Fruit fly (Drosophila melanogaster): ENCODE results near the gene Pdp.
A peak's percentile ranks its signal among the peaks of the same experiment; 100 is the strongest.

Pdp gene

DNA sequence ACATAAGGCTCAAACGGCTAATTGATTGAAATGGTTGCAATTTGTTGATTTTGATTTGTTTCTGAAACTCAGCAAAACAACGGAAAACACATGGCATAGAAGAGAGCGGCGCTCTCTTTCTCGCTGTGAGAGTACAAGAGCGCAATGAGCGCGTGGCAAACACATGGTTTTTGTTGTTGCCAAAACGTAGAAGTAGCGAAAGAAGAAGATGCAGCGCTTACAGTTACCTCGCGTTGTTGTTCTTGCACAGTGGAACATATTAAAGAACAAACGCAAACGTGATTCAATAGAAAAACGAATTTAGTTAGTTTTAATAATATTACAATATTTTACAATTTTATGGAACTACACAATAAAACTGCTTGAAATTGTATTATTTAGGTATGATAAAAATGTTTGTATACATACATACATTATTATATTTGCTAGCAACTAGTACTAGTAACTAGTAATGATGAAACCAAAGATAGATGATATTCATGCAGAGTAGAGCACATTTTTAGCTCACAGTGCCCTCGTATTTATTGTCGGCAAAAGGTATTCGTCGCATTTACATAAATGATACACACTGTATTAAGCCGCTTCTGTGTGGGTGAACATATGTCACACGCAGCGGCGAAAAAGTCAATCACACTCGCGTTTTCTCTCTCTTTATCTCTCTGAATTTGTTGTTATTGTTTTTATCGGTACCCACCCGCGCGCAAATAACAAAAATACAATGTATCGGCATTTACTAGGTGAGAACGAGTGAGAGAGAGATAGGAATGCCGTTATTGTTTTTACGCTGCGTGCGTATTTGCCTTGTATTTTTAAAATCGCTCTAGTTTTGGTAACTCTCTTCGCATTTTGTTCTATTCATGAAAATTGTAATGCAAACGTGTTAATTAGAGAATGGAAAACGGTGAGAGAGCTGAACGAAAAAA lies 29.0 kb downstream of the Pdp start (continued):
- TF ChIP-seq Ets21C (GFP tag; optimal IDR thresholded peaks at IDR 0.05) (peak; percentile 87), CG11294 (GFP tag; IDR thresholded peaks at IDR 0.05) (peak; percentile 83), CG8632 (GFP tag; optimal IDR thresholded peaks at IDR 0.05) (peak; percentile 92), fd85E (GFP tag; optimal IDR thresholded peaks at IDR 0.05) (peak; percentile 41), topi (GFP tag; optimal IDR thresholded peaks at IDR 0.05) (peak; percentile 95), CG34406 (GFP tag; optimal IDR thresholded peaks at IDR 0.05) (peak; percentile 93), CG7368 (GFP tag; optimal IDR thresholded peaks at IDR 0.05) (peak; percentile 90), CG10631 (GFP tag; optimal IDR thresholded peaks at IDR 0.05) (peak; percentile 94), CG11762 (GFP tag; optimal IDR thresholded peaks at IDR 0.05; ENCODE audit: insufficient read depth) (peak; percentile 95), Eip93F (GFP tag; optimal IDR thresholded peaks at IDR 0.05) (peak; percentile 90), dac (GFP tag; optimal IDR thresholded peaks at IDR 0.05) (peak; percentile 89), Sox102F (GFP tag; optimal IDR thresholded peaks at IDR 0.05) (peak; percentile 92), Eip75B (GFP tag; optimal IDR thresholded peaks at IDR 0.05) (peak; percentile 93), spab (GFP tag; optimal IDR thresholded peaks at IDR 0.05) (peak; percentile 90), CG16779 (tag; optimal IDR thresholded peaks at IDR 0.05) (peak; percentile 88), CG3032 (tag; optimal IDR thresholded peaks at IDR 0.05) (peak; percentile 90), CG3919 (GFP tag; optimal IDR thresholded peaks at IDR 0.05) (peak; percentile 94), CG9139 (GFP tag; optimal IDR thresholded peaks at IDR 0.05) (peak; percentile 80), dsx (GFP tag; optimal IDR thresholded peaks at IDR 0.05; ENCODE audit: poor library complexity, severe bottlenecking) (peak; percentile 99), cyc (GFP tag; optimal IDR thresholded peaks at IDR 0.05) (peak; percentile 91), CG8119 (GFP tag; IDR thresholded peaks at IDR 0.05) (peak; percentile 90), CG1621 (tag; optimal IDR thresholded peaks at IDR 0.05) (peak; percentile 80), ss (GFP tag; optimal IDR thresholded peaks at IDR 0.05) (peak; percentile 83 to 95), Gug (GFP tag; IDR thresholded peaks at IDR 0.05) (peak; percentile 88), Smox (GFP tag; optimal IDR thresholded peaks at IDR 0.05) (peak; percentile 94), Hr38 (GFP tag; optimal IDR thresholded peaks at IDR 0.05) (no peak), Eip78C (GFP tag) (peak; percentile 99), CG6163 (GFP tag; IDR thresholded peaks at IDR 0.05) (peak; percentile 80), CG4318 (GFP tag; optimal IDR thresholded peaks at IDR 0.05) (peak; percentile 94), achi (GFP tag; optimal IDR thresholded peaks at IDR 0.05) (peak; percentile 92), Blimp-1 (GFP tag; optimal IDR thresholded peaks at IDR 0.05) (peak; percentile 84), Met (GFP tag; optimal IDR thresholded peaks at IDR 0.05) (peak; percentile 95), CG11902 (GFP tag; optimal IDR thresholded peaks at IDR 0.05) (peak; percentile 86), Sox15 (GFP tag; optimal IDR thresholded peaks at IDR 0.05) (peak; percentile 87), fkh (GFP tag; optimal IDR thresholded peaks at IDR 0.05) (peak; percentile 79), CG32006 (GFP tag; optimal IDR thresholded peaks at IDR 0.05) (peak; percentile 96), pdm3 (GFP tag; optimal IDR thresholded peaks at IDR 0.05) (peak; percentile 95), salr (GFP tag; optimal IDR thresholded peaks at IDR 0.05) (peak; percentile 78 to 95), CG15336 (GFP tag; IDR thresholded peaks at IDR 0.05) (peak; percentile 90)
